Fruit fly (Drosophila melanogaster) whole organism, prepupa: ENCODE results near the gene CG11892.

Experiments
- Blimp-1 ChIP-seq: fragments of 200-800 bp; sonication (Bioruptor generic); optimal IDR thresholded peaks from 3 replicates; lab custom pipeline; 2017; ENCODE audit warnings: missing biosample characterization, missing genetic modification characterization, mild to moderate bottlenecking, moderate library complexity, missing genetic modification reagents
- CG10631 ChIP-seq: fragments of 200-800 bp; sonication (Bioruptor generic); optimal IDR thresholded peaks from 2 replicates; lab custom pipeline; 2016; ENCODE audit warnings: missing biosample characterization, missing genetic modification characterization
- CG10669 ChIP-seq: fragments of 200-800 bp; sonication (Bioruptor generic); optimal IDR thresholded peaks from 3 replicates; lab custom pipeline; 2018; ENCODE audit warnings: missing biosample characterization, mild to moderate bottlenecking, missing genetic modification characterization, moderate library complexity
- CG11294 ChIP-seq: fragments of 200-800 bp; sonication (Bioruptor generic); IDR thresholded peaks from 2 replicates; pipeline ENCODE4 v1.3.6; 2022; ENCODE audit warnings: missing biosample characterization, missing genetic modification characterization
- CG15336 ChIP-seq: fragments of 200-800 bp; sonication (Bioruptor generic); IDR thresholded peaks from 2 replicates; pipeline ENCODE4 v1.3.6; 2022; ENCODE audit warnings: missing biosample characterization, missing genetic modification characterization
- CG1621 ChIP-seq: fragments of 200-800 bp; sonication (Bioruptor generic); optimal IDR thresholded peaks from 3 replicates; lab custom pipeline; 2018; ENCODE audit warnings: missing biosample characterization, mild to moderate bottlenecking, missing genetic modification characterization
- CG16779 ChIP-seq: fragments of 200-800 bp; sonication (Bioruptor generic); optimal IDR thresholded peaks from 3 replicates; lab custom pipeline; 2017; ENCODE audit warnings: missing biosample characterization, mild to moderate bottlenecking, missing genetic modification characterization
- CG3032 ChIP-seq: fragments of 200-800 bp; optimal IDR thresholded peaks from 2 replicates; lab custom pipeline; 2019; ENCODE audit warnings: missing biosample characterization, mild to moderate bottlenecking, missing genetic modification characterization, moderate library complexity
- CG31627 ChIP-seq: fragments of 200-800 bp; sonication (Bioruptor generic); optimal IDR thresholded peaks from 3 replicates; lab custom pipeline; 2016; ENCODE audit warnings: missing biosample characterization, missing genetic modification characterization
- CG4318 ChIP-seq: fragments of 200-800 bp; sonication (Bioruptor generic); optimal IDR thresholded peaks from 3 replicates; lab custom pipeline; 2017; ENCODE audit warnings: missing biosample characterization, mild to moderate bottlenecking, missing genetic modification characterization
- CG6163 ChIP-seq: fragments of 200-800 bp; sonication (Bioruptor generic); IDR thresholded peaks from 3 replicates; pipeline ENCODE4 v1.3.6; 2022; ENCODE audit warnings: missing biosample characterization, missing genetic modification characterization
- CG6792 ChIP-seq: fragments of 200-800 bp; sonication (Bioruptor generic); optimal IDR thresholded peaks from 3 replicates; lab custom pipeline; 2016; ENCODE audit warnings: missing biosample characterization, missing genetic modification characterization
- CG6808 ChIP-seq: fragments of 200-800 bp; sonication (Bioruptor generic); optimal IDR thresholded peaks from 3 replicates; lab custom pipeline; 2017; ENCODE audit warnings: missing biosample characterization, missing genetic modification characterization, mild to moderate bottlenecking, moderate library complexity, missing genetic modification reagents
- CG7368 ChIP-seq: fragments of 200-800 bp; sonication (Bioruptor generic); optimal IDR thresholded peaks from 3 replicates; lab custom pipeline; 2016; ENCODE audit warnings: missing biosample characterization, missing genetic modification characterization
- CG8319 ChIP-seq: fragments of 200-800 bp; sonication (Bioruptor generic); optimal IDR thresholded peaks from 3 replicates; lab custom pipeline; 2016; ENCODE audit warnings: missing biosample characterization, missing genetic modification characterization
- CG8632 ChIP-seq: fragments of 200-800 bp; sonication (Bioruptor generic); optimal IDR thresholded peaks from 3 replicates; lab custom pipeline; 2016; ENCODE audit warnings: missing biosample characterization, missing genetic modification characterization
- CG9139 ChIP-seq: fragments of 200-800 bp; sonication (Bioruptor generic); optimal IDR thresholded peaks from 3 replicates; lab custom pipeline; 2017; ENCODE audit warnings: missing biosample characterization, mild to moderate bottlenecking, missing genetic modification characterization
- Eip75B ChIP-seq: fragments of 200-800 bp; sonication (Bioruptor generic); optimal IDR thresholded peaks from 3 replicates; lab custom pipeline; 2016; ENCODE audit warnings: missing biosample characterization, missing genetic modification characterization
- Eip78C ChIP-seq: fragments of 200-800 bp; sonication (Bioruptor generic); peaks from one replicate; lab custom pipeline; 2016; ENCODE audit warnings: missing biosample characterization, missing genetic modification characterization
- Eip93F ChIP-seq: fragments of 200-800 bp; sonication (Bioruptor generic); optimal IDR thresholded peaks from 2 replicates; lab custom pipeline; 2016; ENCODE audit warnings: missing biosample characterization, mild to moderate bottlenecking, missing genetic modification characterization
- Ets21C ChIP-seq: fragments of 200-800 bp; sonication (Bioruptor generic); optimal IDR thresholded peaks from 3 replicates; lab custom pipeline; 2016; ENCODE audit warnings: missing biosample characterization, missing genetic modification characterization
- Ets96B ChIP-seq: fragments of 200-800 bp; optimal IDR thresholded peaks from 2 replicates; lab custom pipeline; 2019; ENCODE audit warnings: missing biosample characterization, mild to moderate bottlenecking, missing genetic modification characterization, moderate library complexity
- Gug ChIP-seq: fragments of 200-800 bp; sonication (Bioruptor generic); IDR thresholded peaks from 2 replicates; pipeline ENCODE4 v1.3.6; 2022; ENCODE audit warnings: missing biosample characterization, missing genetic modification characterization
- Hr38 ChIP-seq: sonication (Bioruptor generic); optimal IDR thresholded peaks from 2 replicates; lab custom pipeline; 2016; ENCODE audit warnings: missing biosample characterization, missing genetic modification characterization
- Hr39 ChIP-seq: fragments of 200-800 bp; sonication (Bioruptor generic); optimal IDR thresholded peaks from 2 replicates; lab custom pipeline; 2016; ENCODE audit warnings: missing biosample characterization, missing genetic modification characterization
- Hr4 ChIP-seq: fragments of 200-800 bp; sonication (Bioruptor generic); optimal IDR thresholded peaks from 3 replicates; lab custom pipeline; 2016; ENCODE audit warnings: missing biosample characterization, missing genetic modification characterization
- Lpt ChIP-seq: fragments of 200-800 bp; sonication (Bioruptor generic); optimal IDR thresholded peaks from 3 replicates; lab custom pipeline; 2016; ENCODE audit warnings: missing biosample characterization, missing genetic modification characterization
- Met ChIP-seq: fragments of 200-800 bp; sonication (Bioruptor generic); optimal IDR thresholded peaks from 3 replicates; lab custom pipeline; 2016; ENCODE audit warnings: missing biosample characterization, missing genetic modification characterization
- OdsH ChIP-seq: fragments of 200-800 bp; sonication (Bioruptor generic); optimal IDR thresholded peaks from 3 replicates; lab custom pipeline; 2016; ENCODE audit warnings: missing biosample characterization, missing genetic modification characterization
- Smox ChIP-seq: fragments of 200-800 bp; sonication (Bioruptor generic); optimal IDR thresholded peaks from 3 replicates; lab custom pipeline; 2016; ENCODE audit warnings: missing biosample characterization, missing genetic modification characterization
- Sox102F ChIP-seq: fragments of 200-800 bp; sonication (Bioruptor generic); optimal IDR thresholded peaks from 2 replicates; lab custom pipeline; 2016; ENCODE audit warnings: missing biosample characterization, mild to moderate bottlenecking, missing genetic modification characterization
- Sox14 ChIP-seq: fragments of 200-800 bp; sonication (Bioruptor generic); optimal IDR thresholded peaks from 3 replicates; lab custom pipeline; 2016; ENCODE audit warnings: missing biosample characterization, missing genetic modification characterization
- Sox15 ChIP-seq: fragments of 200-800 bp; sonication (Bioruptor generic); optimal IDR thresholded peaks from 3 replicates; lab custom pipeline; 2016; ENCODE audit warnings: missing biosample characterization, missing genetic modification characterization
- achi ChIP-seq: fragments of 200-800 bp; sonication (Bioruptor generic); optimal IDR thresholded peaks from 3 replicates; lab custom pipeline; 2016; ENCODE audit warnings: missing biosample characterization, missing genetic modification characterization
- acj6 ChIP-seq: fragments of 200-800 bp; sonication (Bioruptor generic); optimal IDR thresholded peaks from 3 replicates; lab custom pipeline; 2016; ENCODE audit warnings: missing biosample characterization, missing genetic modification characterization
- dac ChIP-seq: fragments of 200-800 bp; sonication (Bioruptor generic); optimal IDR thresholded peaks from 2 replicates; lab custom pipeline; 2017; ENCODE audit warnings: missing biosample characterization, mild to moderate bottlenecking, missing genetic modification characterization
- dsx ChIP-seq: fragments of 200-800 bp; optimal IDR thresholded peaks from 3 replicates; lab custom pipeline; 2019; ENCODE audit warnings: missing biosample characterization, mild to moderate bottlenecking, missing genetic modification characterization, moderate library complexity; ENCODE audit not compliant: poor library complexity, severe bottlenecking
- esn ChIP-seq: fragments of 200-800 bp; sonication (Bioruptor generic); optimal IDR thresholded peaks from 2 replicates; lab custom pipeline; 2016; ENCODE audit warnings: missing biosample characterization, mild to moderate bottlenecking, missing genetic modification characterization, moderate library complexity
- fd59A ChIP-seq: fragments of 200-800 bp; sonication (Bioruptor generic); optimal IDR thresholded peaks from 2 replicates; lab custom pipeline; 2017; ENCODE audit warnings: missing biosample characterization, mild to moderate bottlenecking, missing genetic modification characterization, missing genetic modification reagents
- fkh ChIP-seq: fragments of 200-800 bp; sonication (Bioruptor generic); optimal IDR thresholded peaks from 3 replicates; lab custom pipeline; 2017; ENCODE audit warnings: missing biosample characterization, mild to moderate bottlenecking, missing genetic modification characterization, moderate library complexity
- lz ChIP-seq: fragments of 200-800 bp; sonication (Bioruptor generic); optimal IDR thresholded peaks from 3 replicates; lab custom pipeline; 2016; ENCODE audit warnings: missing biosample characterization, missing genetic modification characterization
- net ChIP-seq: fragments of 200-800 bp; sonication (Bioruptor generic); optimal IDR thresholded peaks from 3 replicates; lab custom pipeline; 2016; ENCODE audit warnings: missing biosample characterization, missing genetic modification characterization
- pdm3 ChIP-seq: fragments of 200-800 bp; sonication (Bioruptor generic); optimal IDR thresholded peaks from 3 replicates; lab custom pipeline; 2016; ENCODE audit warnings: missing biosample characterization, missing genetic modification characterization
- ss ChIP-seq, 2 experiments: fragments of 200-800 bp; sonication (Bioruptor generic); optimal IDR thresholded peaks; 2 replicates in 1 of 2; 3 replicates in 1 of 2; lab custom pipeline; 2017 to 2018; ENCODE audit warnings: mild to moderate bottlenecking in 2 of 2, missing biosample characterization in 2 of 2, missing genetic modification characterization in 2 of 2, moderate library complexity in 1 of 2
- svp ChIP-seq: fragments of 200-800 bp; sonication (Bioruptor generic); peaks from one replicate; lab custom pipeline; 2016; ENCODE audit warnings: missing biosample characterization, missing genetic modification characterization
- vri ChIP-seq: fragments of 200-800 bp; sonication (Bioruptor generic); optimal IDR thresholded peaks from 3 replicates; lab custom pipeline; 2016; ENCODE audit warnings: missing biosample characterization, mild to moderate bottlenecking, missing genetic modification characterization

Gene CG11892

dm6 chr3R:25245052-25245813 lies 36.1 kb upstream of the CG11892 start, which contains the start of gene bam:
bam (minus strand) TSS chr3R:25245109.
- TF ChIP-seq CG16779 (tag; lab: Kevin White, UChicago) (no peak), Sox15 (no peak), dac (GFP tag; lab: Kevin White, UChicago) (no peak), lz (GFP tag; lab: Kevin White, UChicago) (no peak), net (no peak), dsx (GFP tag; lab: Kevin White, UChicago) (no peak), fkh (peak; percentile 11), fd59A (no peak), svp (GFP tag; lab: Kevin White, UChicago) (peak; percentile 75), Sox102F (GFP tag; lab: Kevin White, UChicago) (no peak), Hr38 (no peak), vri (GFP tag; lab: Kevin White, UChicago) (no peak), CG9139 (GFP tag; lab: Kevin White, UChicago) (no peak), CG8319 (GFP tag; lab: Kevin White, UChicago) (no peak)

dm6 chr3R:25247379-25247869 lies 33.9 kb upstream of the CG11892 start, which contains the start of the genes RpS27 and Nup37:
RpS27 (minus strand) TSS chr3R:25247514.
Nup37 (plus strand) TSS chr3R:25247658.
- TF ChIP-seq Sox102F (GFP tag; lab: Kevin White, UChicago) (peak; percentile 95), Smox (GFP tag; lab: Kevin White, UChicago) (peak; percentile 91), Met (GFP tag; lab: Kevin White, UChicago) (peak; percentile 96), Eip93F (no peak), CG15336 (GFP tag; lab: Robert Waterston, UW) (0 out of 2 replicates have a peak, but pooled peaks have one; percentile 24), Sox15 (peak; percentile 92), dsx (GFP tag; lab: Kevin White, UChicago) (peak; percentile 74), CG8319 (GFP tag; lab: Kevin White, UChicago) (peak; percentile 95), CG31627 (GFP tag; lab: Kevin White, UChicago) (peak; percentile 97), CG10631 (GFP tag; lab: Kevin White, UChicago) (peak; percentile 88), Eip75B (GFP tag; lab: Kevin White, UChicago) (peak; percentile 96), Eip78C (GFP tag; lab: Kevin White, UChicago) (peak; percentile 97), fd59A (peak; percentile 90), dac (GFP tag; lab: Kevin White, UChicago) (peak; percentile 91), pdm3 (peak; percentile 94), CG8632 (GFP tag; lab: Kevin White, UChicago) (peak; percentile 89), Ets21C (GFP tag; lab: Kevin White, UChicago) (peak; percentile 89), CG9139 (GFP tag; lab: Kevin White, UChicago) (peak; percentile 94), Hr39 (GFP tag; lab: Kevin White, UChicago) (peak; percentile 97), CG6808 (peak; percentile 90), Hr4 (GFP tag; lab: Kevin White, UChicago) (no peak), Blimp-1 (GFP tag; lab: Kevin White, UChicago) (peak; percentile 90), Sox14 (GFP tag; lab: Kevin White, UChicago) (peak; percentile 91), CG6792 (GFP tag; lab: Kevin White, UChicago) (peak; percentile 91), CG16779 (tag; lab: Kevin White, UChicago) (peak; percentile 94), Lpt (GFP tag; lab: Kevin White, UChicago) (no peak), acj6 (GFP tag; lab: Kevin White, UChicago) (peak; percentile 92), net (peak; percentile 96), CG3032 (tag; lab: Kevin White, UChicago) (peak; percentile 88), Ets96B (tag; lab: Kevin White, UChicago) (peak; percentile 70), CG10669 (GFP tag; lab: Kevin White, UChicago) (peak; percentile 87), vri (GFP tag; lab: Kevin White, UChicago) (peak; percentile 96), CG7368 (GFP tag; lab: Kevin White, UChicago) (peak; percentile 96), Gug (peak; percentile 77), esn (GFP tag; lab: Kevin White, UChicago) (peak; percentile 98), OdsH (peak; percentile 92), CG6163 (peak; percentile 96), lz (GFP tag; lab: Kevin White, UChicago) (peak; percentile 98), CG1621 (tag; lab: Kevin White, UChicago) (peak; percentile 90), CG4318 (GFP tag; lab: Kevin White, UChicago) (no peak), Hr38 (no peak), CG11294 (GFP tag; lab: Robert Waterston, UW) (peak; percentile 77), achi (GFP tag; lab: Kevin White, UChicago) (peak; percentile 93), ss (GFP tag; optimal IDR thresholded peaks at IDR 0.05; lab: Kevin White, UChicago) (peak; percentile 85 to 93)
